Fruit fly (Drosophila melanogaster) whole organism, pupa: ENCODE data around the gene Cpr66Cb.
A peak's percentile ranks its signal among the peaks of the same experiment; 100 is the strongest.

Source experiments
- CG10348 ChIP-seq: fragments of 200-800 bp; sonication (Bioruptor generic); IDR thresholded peaks from 2 replicates; pipeline ENCODE4 v1.3.6; 2022; ENCODE audit warnings: missing biosample characterization, missing genetic modification characterization
- CG12605 ChIP-seq: fragments of 200-800 bp; sonication (Bioruptor generic); IDR thresholded peaks from 2 replicates; pipeline ENCODE4 v1.3.6; 2022; ENCODE audit warnings: missing biosample characterization, missing genetic modification characterization
- CG13204 ChIP-seq: fragments of 200-800 bp; sonication (Bioruptor generic); optimal IDR thresholded peaks from 2 replicates; lab custom pipeline; 2018; ENCODE audit warnings: missing biosample characterization, mild to moderate bottlenecking, missing genetic modification characterization, moderate library complexity
- CG14655 ChIP-seq: fragments of 200-800 bp; sonication (Bioruptor generic); optimal IDR thresholded peaks from 3 replicates; lab custom pipeline; 2017; ENCODE audit warnings: mild to moderate bottlenecking, missing biosample characterization, missing genetic modification reagents, missing genetic modification characterization
- CG15710 ChIP-seq: fragments of 200-800 bp; sonication (Bioruptor generic); optimal IDR thresholded peaks from 2 replicates; lab custom pipeline; 2018; ENCODE audit warnings: missing biosample characterization, mild to moderate bottlenecking, missing genetic modification characterization, moderate library complexity
- CG17806 ChIP-seq: fragments of 200-800 bp; sonication (Bioruptor generic); optimal IDR thresholded peaks from 2 replicates; lab custom pipeline; 2018; ENCODE audit warnings: missing biosample characterization, mild to moderate bottlenecking, missing genetic modification characterization, moderate library complexity
- CG32121 ChIP-seq: fragments of 200-800 bp; sonication (Bioruptor generic); IDR thresholded peaks from 2 replicates; pipeline ENCODE4 v1.3.6; 2022; ENCODE audit warnings: missing biosample characterization, missing genetic modification characterization
- CG34367 ChIP-seq: fragments of 200-800 bp; sonication (Bioruptor generic); optimal IDR thresholded peaks from 2 replicates; lab custom pipeline; 2018; ENCODE audit warnings: missing biosample characterization, mild to moderate bottlenecking, missing genetic modification characterization
- CG4496 ChIP-seq: fragments of 200-800 bp; sonication (Bioruptor generic); IDR thresholded peaks from 3 replicates; pipeline ENCODE4 v1.3.6; 2022; ENCODE audit warnings: missing biosample characterization, missing genetic modification characterization
- CG8159 ChIP-seq: fragments of 200-800 bp; sonication (Bioruptor generic); optimal IDR thresholded peaks from 3 replicates; lab custom pipeline; 2018; ENCODE audit warnings: missing biosample characterization, mild to moderate bottlenecking, missing genetic modification characterization, moderate library complexity
- CG8301 ChIP-seq: fragments of 200-800 bp; sonication (Bioruptor generic); optimal IDR thresholded peaks from 2 replicates; lab custom pipeline; 2018; ENCODE audit warnings: missing biosample characterization, mild to moderate bottlenecking, missing genetic modification characterization
- CG9948 ChIP-seq: fragments of 200-800 bp; sonication (Bioruptor generic); optimal IDR thresholded peaks from 2 replicates; lab custom pipeline; 2018; ENCODE audit warnings: missing biosample characterization, mild to moderate bottlenecking, missing genetic modification characterization, moderate library complexity
- D1 ChIP-seq: fragments of 200-800 bp; sonication (Bioruptor generic); optimal IDR thresholded peaks from 2 replicates; lab custom pipeline; 2018; ENCODE audit warnings: missing biosample characterization, mild to moderate bottlenecking, missing genetic modification characterization, moderate library complexity
- EcR ChIP-seq: fragments of 200-800 bp; sonication (Bioruptor generic); optimal IDR thresholded peaks from 3 replicates; lab custom pipeline; 2019; ENCODE audit warnings: missing biosample characterization, missing genetic modification characterization, mild to moderate bottlenecking, moderate library complexity, missing genetic modification reagents
- Ets98B ChIP-seq: fragments of 200-800 bp; sonication (Bioruptor generic); IDR thresholded peaks from 2 replicates; pipeline ENCODE4 v1.3.6; 2022; ENCODE audit warnings: missing biosample characterization, missing genetic modification characterization
- Pif1A ChIP-seq: fragments of 200-800 bp; sonication (Bioruptor generic); optimal IDR thresholded peaks from 3 replicates; lab custom pipeline; 2016; ENCODE audit warnings: missing biosample characterization, missing genetic modification characterization
- Pif1B ChIP-seq: fragments of 200-800 bp; sonication (Bioruptor generic); optimal IDR thresholded peaks from 3 replicates; lab custom pipeline; 2016; ENCODE audit warnings: missing biosample characterization, missing genetic modification characterization
- Snoo ChIP-seq: fragments of 200-800 bp; sonication (Bioruptor generic); optimal IDR thresholded peaks from 3 replicates; lab custom pipeline; 2017; ENCODE audit warnings: missing biosample characterization, mild to moderate bottlenecking, missing genetic modification characterization, inconsistent platforms
- fd96Ca ChIP-seq: fragments of 200-800 bp; sonication (Bioruptor generic); IDR thresholded peaks from 3 replicates; pipeline ENCODE4 v1.3.6; 2022; ENCODE audit warnings: missing biosample characterization, missing genetic modification characterization
- gl ChIP-seq: fragments of 200-800 bp; sonication (Bioruptor generic); optimal IDR thresholded peaks from 2 replicates; lab custom pipeline; 2018; ENCODE audit warnings: missing biosample characterization, mild to moderate bottlenecking, missing genetic modification characterization
- rn ChIP-seq: fragments of 200-800 bp; sonication (Bioruptor generic); IDR thresholded peaks from 2 replicates; pipeline ENCODE4 v1.3.6; 2022; ENCODE audit warnings: missing biosample characterization, missing genetic modification characterization

The Cpr66Cb gene

DNA sequence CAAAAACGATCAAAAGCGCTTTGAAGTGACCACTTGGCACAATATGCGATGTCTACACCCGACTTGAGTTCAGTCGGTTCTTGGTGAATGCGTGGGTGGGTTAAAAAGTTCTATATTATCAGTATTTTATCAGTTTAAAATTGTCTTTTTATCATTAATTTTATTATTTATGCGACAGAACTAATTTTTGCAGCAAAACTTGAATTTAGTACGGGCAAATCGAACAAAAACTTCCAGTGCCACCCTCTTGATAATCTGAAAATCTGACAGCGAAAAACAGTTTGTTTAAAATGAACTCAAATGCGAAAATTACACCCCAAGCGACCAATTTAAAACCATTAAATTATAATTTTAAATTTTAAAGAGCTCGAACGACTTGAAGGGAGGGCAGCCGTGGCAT is 34.5 kb downstream of the Cpr66Cb start:
- TF ChIP-seq Snoo (tag; lab: Kevin White, UChicago) (peak; percentile 64), CG8159 (tag; lab: Kevin White, UChicago) (no peak), Ets98B (GFP tag; lab: Robert Waterston, UW) (no peak; the same call in 1 of the 2 replicates), CG17806 (no peak)

DNA sequence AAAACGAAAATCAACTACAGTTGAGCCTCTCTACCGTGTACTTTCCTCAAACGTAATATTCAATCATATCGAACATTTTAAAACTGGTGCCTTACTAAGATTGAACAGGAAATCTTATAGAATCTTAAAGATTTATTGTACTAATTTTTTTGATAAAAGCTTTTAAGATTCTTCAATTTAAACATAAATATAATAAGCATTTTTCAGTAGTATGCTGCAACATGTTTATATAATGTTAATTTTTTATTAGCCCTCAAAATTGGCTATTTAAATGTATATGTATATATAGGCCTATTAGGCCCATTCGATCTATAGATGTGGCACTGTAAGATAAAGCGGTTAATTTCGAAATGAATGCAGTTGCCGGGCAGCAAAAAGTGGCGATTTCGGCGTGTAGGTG is 35.1 kb downstream of the Cpr66Cb start:
- TF ChIP-seq rn = no peak
- no peak for TF ChIP-seq CG4496 (GFP tag; lab: Robert Waterston, UW)
- no peak for TF ChIP-seq gl (tag; lab: Kevin White, UChicago)
- peak; percentile 1 for TF ChIP-seq CG14655 (GFP tag; lab: Kevin White, UChicago)
- no peak for TF ChIP-seq CG8301 (tag; lab: Kevin White, UChicago)
- TF ChIP-seq CG17806 = no peak
- TF ChIP-seq Pif1A (GFP tag; lab: Kevin White, UChicago) = no peak
- no peak for TF ChIP-seq CG9948 (tag; lab: Kevin White, UChicago)

DNA sequence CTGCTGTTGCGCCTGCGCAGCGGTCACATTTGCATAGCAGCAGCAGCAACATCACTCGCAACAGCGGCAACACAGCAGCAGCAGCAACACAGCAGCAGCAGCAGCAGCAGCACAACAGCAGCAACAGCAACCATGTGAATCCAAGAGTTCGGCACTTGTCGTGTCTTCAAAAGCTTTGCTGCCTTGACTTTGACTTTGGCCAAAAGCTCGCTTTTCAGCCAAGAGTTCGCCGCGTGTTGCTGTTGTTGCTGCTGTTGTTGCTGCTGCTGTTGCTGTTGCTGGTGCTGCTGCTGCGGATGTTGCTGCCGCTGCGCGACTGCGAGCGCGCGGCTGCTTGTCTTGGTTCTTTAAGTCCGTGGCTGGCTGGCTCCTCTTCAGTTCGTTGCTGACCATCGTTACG is 35.6 kb downstream of the Cpr66Cb start, which contains the start of gene ImpE1:
ImpE1 (plus strand) TSS at position 371 of the 400 bp plus-strand sequence.
- TF ChIP-seq CG32121 (GFP tag; lab: Robert Waterston, UW) (no peak), D1 (tag; lab: Kevin White, UChicago) (no peak), CG13204 (GFP tag; lab: Kevin White, UChicago) (peak; percentile 35)

DNA sequence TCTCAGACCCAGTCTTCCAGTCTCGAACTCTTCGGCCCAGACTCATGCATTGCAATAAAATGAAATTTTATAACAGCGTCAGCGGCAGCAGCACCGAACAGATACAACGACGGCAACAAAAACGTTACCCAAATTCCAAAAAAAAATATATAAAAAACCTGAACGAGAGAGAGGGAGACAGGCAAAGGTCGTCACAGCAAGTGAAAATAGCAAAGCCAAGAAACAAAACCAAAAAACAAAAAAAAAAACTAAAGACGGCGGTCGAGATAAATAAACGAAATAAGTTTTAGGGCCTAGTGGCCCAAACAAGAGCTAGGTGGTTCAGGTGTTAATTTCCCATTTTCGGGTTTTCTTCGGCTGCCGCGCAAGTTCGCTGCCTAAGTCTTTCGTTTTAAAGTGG is 37.6 kb downstream of the Cpr66Cb start:
- TF ChIP-seq fd96Ca (GFP tag; lab: Robert Waterston, UW) (no peak), CG8301 (tag; lab: Kevin White, UChicago) (no peak), CG13204 (GFP tag; lab: Kevin White, UChicago) (no peak), CG15710 (tag; lab: Kevin White, UChicago) (no peak)

DNA sequence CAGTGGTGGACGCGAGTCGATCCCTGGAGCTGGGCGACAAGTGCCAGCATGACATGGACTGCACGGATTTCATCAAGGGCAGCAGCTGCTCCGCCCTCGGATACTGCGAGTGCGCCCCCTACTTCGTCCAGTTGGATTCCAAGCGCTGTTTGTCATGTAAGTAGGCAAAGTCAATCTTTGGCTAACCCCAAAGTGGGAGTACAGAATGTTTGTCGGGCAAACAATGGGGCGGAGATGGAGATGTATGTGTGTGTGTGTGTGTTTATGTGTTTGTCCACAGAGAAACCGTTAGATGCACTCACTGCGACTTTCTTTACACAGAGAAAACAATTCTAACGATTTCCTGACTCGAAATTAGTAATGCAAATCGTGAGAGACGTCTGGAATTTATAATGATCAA is 42.7 kb downstream of the Cpr66Cb start:
- TF ChIP-seq CG15710 (tag; lab: Kevin White, UChicago) (no peak), CG13204 (GFP tag; lab: Kevin White, UChicago) (no peak), rn (no peak), Ets98B (GFP tag; lab: Robert Waterston, UW) (no peak), CG32121 (GFP tag; lab: Robert Waterston, UW) (no peak)

DNA sequence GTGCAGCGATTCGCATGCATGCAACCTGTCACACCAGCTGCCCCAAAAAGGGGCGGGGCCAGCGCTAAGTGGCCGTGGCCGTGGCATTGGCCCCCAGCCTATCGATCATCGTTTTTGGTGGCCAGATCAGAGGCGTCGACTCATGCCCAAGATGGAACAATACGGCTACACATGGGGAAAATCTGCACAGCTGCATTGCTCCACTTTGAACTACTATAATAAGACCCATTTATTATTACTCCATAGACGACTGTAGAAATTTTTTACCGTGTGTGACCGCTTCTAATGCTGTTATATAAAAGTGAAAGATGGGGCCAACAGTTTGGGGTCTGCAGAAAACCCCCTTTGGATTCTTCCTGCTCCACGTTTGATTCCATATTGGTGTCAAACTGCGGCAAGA is 47.5 kb downstream of the Cpr66Cb start:
- TF ChIP-seq Snoo (tag; lab: Kevin White, UChicago) (no peak), CG8159 (tag; lab: Kevin White, UChicago) (no peak), CG9948 (tag; lab: Kevin White, UChicago) (no peak), CG13204 (GFP tag; lab: Kevin White, UChicago) (no peak), CG34367 (tag; lab: Kevin White, UChicago) (no peak), CG10348 (GFP tag; lab: Robert Waterston, UW) (0 out of 2 replicates have a peak, but pooled peaks have one; percentile 13), CG8301 (tag; lab: Kevin White, UChicago) (peak; percentile 32), CG15710 (tag; lab: Kevin White, UChicago) (no peak), Ets98B (GFP tag; lab: Robert Waterston, UW) (0 out of 2 replicates have a peak, but pooled peaks have one; percentile 14), CG14655 (GFP tag; lab: Kevin White, UChicago) (peak; percentile 21), fd96Ca (GFP tag; lab: Robert Waterston, UW) (peak; percentile 30; the same call in 1 of the 3 replicates), CG12605 (GFP tag; lab: Robert Waterston, UW) (no peak), Pif1B (GFP tag; lab: Kevin White, UChicago) (peak; percentile 12), D1 (tag; lab: Kevin White, UChicago) (no peak), Pif1A (GFP tag; lab: Kevin White, UChicago) (peak; percentile 43), rn (no peak), EcR (no peak), CG4496 (GFP tag; lab: Robert Waterston, UW) (no peak), gl (tag; lab: Kevin White, UChicago) (no peak), CG32121 (GFP tag; lab: Robert Waterston, UW) (no peak), CG17806 (no peak)

DNA sequence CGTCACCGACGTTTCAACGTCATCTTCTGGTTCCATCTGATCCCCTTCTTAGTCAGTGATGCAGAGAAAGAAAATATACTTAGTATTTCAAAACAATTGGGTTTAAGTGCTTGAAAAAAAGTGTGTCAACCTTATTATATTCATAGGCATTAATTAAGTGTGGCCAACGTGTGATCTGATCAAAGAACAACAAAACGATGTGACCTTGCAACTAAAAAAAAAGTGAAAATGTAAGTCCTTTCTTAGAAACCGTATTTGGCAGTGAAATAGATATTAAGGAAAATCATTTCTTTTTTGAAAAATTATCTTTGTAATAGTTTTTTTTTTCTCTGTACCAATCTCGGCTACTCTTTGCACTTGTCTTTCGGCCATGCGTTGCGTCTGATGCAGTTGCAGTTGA is 48.6 kb downstream of the Cpr66Cb start:
- TF ChIP-seq D1 (tag; lab: Kevin White, UChicago) (peak; percentile 69), CG13204 (GFP tag; lab: Kevin White, UChicago) (peak; percentile 54), CG14655 (GFP tag; lab: Kevin White, UChicago) (peak; percentile 93), fd96Ca (GFP tag; lab: Robert Waterston, UW) (peak; percentile 79), CG8159 (tag; lab: Kevin White, UChicago) (peak; percentile 90), CG32121 (GFP tag; lab: Robert Waterston, UW) (peak; percentile 13; the same call in 1 of the 2 replicates), CG12605 (GFP tag; lab: Robert Waterston, UW) (peak; percentile 63; the same call in 1 of the 2 replicates), CG8301 (tag; lab: Kevin White, UChicago) (peak; percentile 91), Ets98B (GFP tag; lab: Robert Waterston, UW) (peak; percentile 64), CG34367 (tag; lab: Kevin White, UChicago) (peak; percentile 81), CG4496 (GFP tag; lab: Robert Waterston, UW) (peak; percentile 41; the same call in 2 of the 3 replicates), rn (no peak), Snoo (tag; lab: Kevin White, UChicago) (peak; percentile 67), CG17806 (peak; percentile 79), EcR (no peak), Pif1B (GFP tag; lab: Kevin White, UChicago) (peak; percentile 85), CG9948 (tag; lab: Kevin White, UChicago) (peak; percentile 86), CG15710 (tag; lab: Kevin White, UChicago) (peak; percentile 86), gl (tag; lab: Kevin White, UChicago) (peak; percentile 44), Pif1A (GFP tag; lab: Kevin White, UChicago) (peak; percentile 86), CG10348 (GFP tag; lab: Robert Waterston, UW) (no peak)
- TF ChIP-seq, all 21 proteins: peak for 18
